Worm (Caenorhabditis elegans) whole organism, L3 larva: ENCODE data around the gene srbc-6.

ENCODE experiments used
- R02D3.7 ChIP-seq: fragments of 150-350 bp; optimal IDR thresholded peaks from 2 replicates; lab custom pipeline; 2014; ENCODE audit warnings: missing biosample characterization, missing genetic modification characterization
- ZK546.5 ChIP-seq: sonication (generic microtip); optimal IDR thresholded peaks from 2 replicates; lab custom pipeline; 2017; ENCODE audit warnings: missing biosample characterization, missing genetic modification characterization
- ama-1 ChIP-seq: fragments of 150-350 bp; optimal IDR thresholded peaks from 2 replicates; lab custom pipeline; 2018
- egl-27 ChIP-seq: sonication (generic microtip); optimal IDR thresholded peaks from 4 replicates; lab custom pipeline; 2017; ENCODE audit warnings: missing biosample characterization, missing genetic modification reagents, missing genetic modification characterization
- elt-1 ChIP-seq: fragments of 150-350 bp; optimal IDR thresholded peaks from 2 replicates; lab custom pipeline; 2014; ENCODE audit warnings: missing biosample characterization, missing genetic modification characterization
- elt-3 ChIP-seq, 3 experiments: fragments of 150-350 bp in 1 of 3; sonication (generic microtip) in 2 of 3; optimal IDR thresholded peaks; 2 replicates in 2 of 3; 4 replicates in 1 of 3; lab custom pipeline; 2014 to 2017; ENCODE audit warnings: missing biosample characterization in 3 of 3, missing genetic modification characterization in 3 of 3
- fkh-10 ChIP-seq: sonication (generic microtip); optimal IDR thresholded peaks from 2 replicates; lab custom pipeline; 2017; ENCODE audit warnings: missing biosample characterization, missing genetic modification reagents, missing genetic modification characterization
- fos-1 ChIP-seq: fragments of 150-350 bp; optimal IDR thresholded peaks from 2 replicates; lab custom pipeline; 2014; ENCODE audit warnings: missing biosample characterization, missing genetic modification characterization
- lin-39 ChIP-seq: fragments of 150-350 bp; optimal IDR thresholded peaks from 2 replicates; lab custom pipeline; 2018; ENCODE audit warnings: missing biosample characterization, missing genetic modification reagents, missing genetic modification characterization
- lsy-12 ChIP-seq: sonication (generic microtip); optimal IDR thresholded peaks from 2 replicates; lab custom pipeline; 2016; ENCODE audit warnings: mild to moderate bottlenecking, missing genetic modification characterization, missing compliant biosample characterization
- mdl-1 ChIP-seq: fragments of 150-350 bp; optimal IDR thresholded peaks from 2 replicates; lab custom pipeline; 2014; ENCODE audit warnings: missing biosample characterization, missing genetic modification characterization
- nfya-1 ChIP-seq: sonication (generic microtip); optimal IDR thresholded peaks from 2 replicates; lab custom pipeline; 2017; ENCODE audit warnings: missing genetic modification characterization, mild to moderate bottlenecking, missing compliant biosample characterization, antibody characterized with exemption, moderate library complexity; ENCODE audit not compliant: insufficient read depth
- nhr-25 ChIP-seq: sonication (generic microtip); optimal IDR thresholded peaks from 2 replicates; lab custom pipeline; 2017; ENCODE audit warnings: missing biosample characterization, missing genetic modification characterization
- nhr-28 ChIP-seq: fragments of 150-350 bp; optimal IDR thresholded peaks from 2 replicates; lab custom pipeline; 2014; ENCODE audit warnings: missing biosample characterization, missing genetic modification characterization
- nhr-43 ChIP-seq: sonication (generic microtip); optimal IDR thresholded peaks from 2 replicates; lab custom pipeline; 2016; ENCODE audit warnings: mild to moderate bottlenecking, missing genetic modification characterization, missing compliant biosample characterization; ENCODE audit not compliant: poor library complexity, severe bottlenecking
- nhr-77 ChIP-seq: fragments of 150-350 bp; optimal IDR thresholded peaks from 2 replicates; lab custom pipeline; 2014; ENCODE audit warnings: missing biosample characterization, missing genetic modification characterization
- pha-4 ChIP-seq: fragments of 150-350 bp; optimal IDR thresholded peaks from 2 replicates; lab custom pipeline; 2014; ENCODE audit warnings: missing biosample characterization, missing genetic modification reagents, missing genetic modification characterization
- skn-1 ChIP-seq: fragments of 150-350 bp; optimal IDR thresholded peaks from 2 replicates; lab custom pipeline; 2014; ENCODE audit warnings: missing biosample characterization, missing genetic modification characterization
- unc-39 ChIP-seq: sonication (generic microtip); optimal IDR thresholded peaks from 4 replicates; lab custom pipeline; 2017; ENCODE audit warnings: missing biosample characterization, missing genetic modification characterization
- unc-62 ChIP-seq: fragments of 150-350 bp; sonication (generic microtip); optimal IDR thresholded peaks from 4 replicates; lab custom pipeline; 2014; ENCODE audit warnings: missing biosample characterization, missing genetic modification reagents, missing genetic modification characterization
- ztf-4 ChIP-seq: fragments of 150-350 bp; optimal IDR thresholded peaks from 2 replicates; lab custom pipeline; 2014; ENCODE audit warnings: missing biosample characterization, missing genetic modification characterization

Gene srbc-6

DNA sequence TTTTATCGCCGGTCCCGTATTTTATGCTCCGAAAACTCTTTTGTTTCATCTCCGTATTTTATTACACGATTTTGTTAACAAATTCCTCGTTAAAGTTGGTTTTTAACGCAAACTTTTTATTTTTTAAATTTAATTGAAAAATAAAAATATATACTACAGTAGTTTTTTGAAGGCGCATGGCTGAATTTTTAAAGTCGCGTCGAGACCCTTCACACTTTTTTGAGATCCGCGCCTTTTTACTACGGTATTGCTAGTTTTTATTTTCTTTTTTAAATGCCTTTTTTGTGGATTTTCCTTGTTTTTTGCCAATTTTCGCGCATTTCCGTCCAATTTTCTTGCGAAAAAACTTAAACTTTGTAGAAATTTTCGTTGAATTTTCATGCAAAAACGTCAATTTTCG, 34.5 kb downstream of the srbc-6 start:
- no peak for TF ChIP-seq ZK546.5
- no peak for TF ChIP-seq elt-3 (tag; optimal IDR thresholded peaks at IDR 0.05; lab: Kevin White, UChicago)
- no peak for TF ChIP-seq nhr-28 (tag; lab: Kevin White, UChicago)
- TF ChIP-seq unc-62 (GFP tag; lab: Kevin White, UChicago), result no peak
- TF ChIP-seq unc-39 (tag; lab: Kevin White, UChicago), result no peak

- TF ChIP-seq fkh-10 (GFP tag; lab: Kevin White, UChicago) (no peak), egl-27 (tag; lab: Kevin White, UChicago) (no peak), unc-62 (GFP tag; lab: Kevin White, UChicago) (no peak), ama-1 (lab: Kevin White, UChicago) (no peak), ztf-4 (tag; lab: Kevin White, UChicago) (no peak), elt-1 (tag; lab: Kevin White, UChicago) (no peak), nhr-77 (tag; lab: Kevin White, UChicago) (no peak), skn-1 (tag; lab: Kevin White, UChicago) (no peak)
These were observed 39.0 kb downstream of the srbc-6 start for ce11 chrV:3208940-3209339.

DNA sequence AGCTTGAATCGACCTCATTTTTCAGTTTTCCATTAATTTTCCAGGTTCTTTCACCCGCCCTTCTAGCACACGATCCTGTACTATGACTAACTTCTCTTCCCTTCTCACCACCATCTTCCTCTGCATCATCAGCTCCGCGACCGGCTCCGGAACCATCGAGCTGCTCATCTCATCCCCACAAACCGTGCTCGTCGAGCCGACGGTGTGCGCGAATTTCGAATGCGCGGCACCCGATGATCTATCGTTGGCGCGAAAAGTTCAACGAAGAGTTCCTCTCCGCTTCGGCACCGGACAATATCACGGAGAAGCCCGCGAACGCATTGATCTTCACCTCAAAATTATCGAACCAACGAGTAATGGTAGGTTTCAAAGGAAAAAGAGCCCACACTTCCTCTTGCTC, 40.2 kb downstream of the srbc-6 start, which contains the start of gene apx-1:
Gene apx-1 (plus strand): TSS at position 50 of the 400 bp plus-strand sequence.
- no peak for TF ChIP-seq R02D3.7 (tag; lab: Kevin White, UChicago)
- TF ChIP-seq ama-1 (lab: Kevin White, UChicago), result no peak
- no peak for TF ChIP-seq lin-39
- TF ChIP-seq ZK546.5, result no peak
- TF ChIP-seq nfya-1 (tag; lab: Kevin White, UChicago), result no peak
- TF ChIP-seq lsy-12 (tag; lab: Kevin White, UChicago), result no peak
- TF ChIP-seq mdl-1 (tag; lab: Kevin White, UChicago), result no peak
- TF ChIP-seq skn-1 (tag; lab: Kevin White, UChicago), result no peak
- no peak for TF ChIP-seq nhr-43 (tag; lab: Kevin White, UChicago)

ce11 chrV:3218604-3219003, 48.7 kb downstream of the srbc-6 start:
- TF ChIP-seq egl-27 (tag; lab: Kevin White, UChicago), result no peak
- TF ChIP-seq fos-1 (tag; lab: Kevin White, UChicago), result no peak
- no peak for TF ChIP-seq nhr-25 (tag; lab: Kevin White, UChicago)
- no peak for TF ChIP-seq pha-4
- no peak for TF ChIP-seq skn-1 (tag; lab: Kevin White, UChicago)
